Worm (Caenorhabditis elegans): Measurements from ENCODE around the gene C49H3.12.

C49H3.12 gene

ce11 chrIV:7897443-7897842, 29.7 kb downstream of the C49H3.12 start, which contains the start of gene ilys-4:
TSS of gene ilys-4 (minus strand) at chrIV:7897543.
- peak; percentile 14 for TF ChIP-seq atf-7 (tag; optimal IDR thresholded peaks at IDR 0.05)
- no peak for TF ChIP-seq bed-1 (GFP tag; IDR thresholded peaks at IDR 0.05)

- TF ChIP-seq T26A5.8 (tag; optimal IDR thresholded peaks at IDR 0.05) (no peak), lir-1 (GFP tag; conservative IDR thresholded peaks at IDR 0.05) (no peak), cebp-2 (GFP tag; IDR thresholded peaks at IDR 0.05) (no peak), F10E7.11 (tag; optimal IDR thresholded peaks at IDR 0.05) (no peak), chd-7 (tag; optimal IDR thresholded peaks at IDR 0.05) (no peak), C06A6.2 (GFP tag; conservative IDR thresholded peaks at IDR 0.05) (no peak), aptf-3 (GFP tag; IDR thresholded peaks at IDR 0.05) (no peak), F49E8.2 (tag; optimal IDR thresholded peaks at IDR 0.05; ENCODE audit: insufficient read depth) (no peak), unc-130 (GFP tag; optimal IDR thresholded peaks at IDR 0.05) (no peak), hmg-20 (GFP tag; IDR thresholded peaks at IDR 0.05) (no peak)
Observed at ce11 chrIV:7881726-7882125, 45.4 kb downstream of the C49H3.12 start, which contains the start of gene atic-1. TSS of gene atic-1 (plus strand) at chrIV:7882026.

ce11 chrIV:7881166-7881565, 46.0 kb downstream of the C49H3.12 start:
- no peak for TF ChIP-seq nfyb-1 (GFP tag; IDR thresholded peaks at IDR 0.05)
- TF ChIP-seq F57A8.1 (GFP tag; optimal IDR thresholded peaks at IDR 0.05) = no peak
- no peak for TF ChIP-seq lin-35 (GFP tag; optimal IDR thresholded peaks at IDR 0.05)
- no peak for TF ChIP-seq T07F8.4 (tag; optimal IDR thresholded peaks at IDR 0.05)
- TF ChIP-seq Y67H2A.10 (GFP tag; conservative IDR thresholded peaks at IDR 0.05) = no peak
- no peak for TF ChIP-seq B0261.1 (tag; optimal IDR thresholded peaks at IDR 0.05)

- TF ChIP-seq nfya-1 (tag; optimal IDR thresholded peaks at IDR 0.05; ENCODE audit: borderline replicate concordance, insufficient read depth) (no peak), hlh-12 (tag; optimal IDR thresholded peaks at IDR 0.05) (no peak), hlh-26 (GFP tag; conservative IDR thresholded peaks at IDR 0.05) (no peak), rec-8 (tag; optimal IDR thresholded peaks at IDR 0.05) (no peak), F22D6.2 (tag; optimal IDR thresholded peaks at IDR 0.05) (no peak), ama-1 (optimal IDR thresholded peaks at IDR 0.05) (no peak), ama-1 (GFP tag; optimal IDR thresholded peaks at IDR 0.05) (no peak), nhr-90 (tag; optimal IDR thresholded peaks at IDR 0.05) (no peak), dox-1 (GFP tag; IDR thresholded peaks at IDR 0.05) (no peak), somi-1 (GFP tag; optimal IDR thresholded peaks at IDR 0.05) (no peak), F49E8.2 (tag; optimal IDR thresholded peaks at IDR 0.05; ENCODE audit: insufficient read depth) (no peak), C06A6.2 (GFP tag; conservative IDR thresholded peaks at IDR 0.05) (no peak), ztf-26 (tag; optimal IDR thresholded peaks at IDR 0.05) (no peak)
Observed at ce11 chrIV:7879017-7879416, 48.1 kb downstream of the C49H3.12 start, which contains the start of gene srt-73. TSS of gene srt-73 (plus strand) at chrIV:7879317.

ce11 chrIV:7877781-7878180, 49.3 kb downstream of the C49H3.12 start, which contains the start of gene kin-26:
TSS of gene kin-26 (minus strand) at chrIV:7877881.
- TF ChIP-seq ceh-91 (GFP tag; IDR thresholded peaks at IDR 0.05) (no peak), lin-35 (GFP tag; optimal IDR thresholded peaks at IDR 0.05) (no peak), ztf-28 (GFP tag; IDR thresholded peaks at IDR 0.05) (no peak), ccch-3 (GFP tag; optimal IDR thresholded peaks at IDR 0.05) (no peak), unc-130 (GFP tag; optimal IDR thresholded peaks at IDR 0.05) (no peak), attf-3 (GFP tag; conservative IDR thresholded peaks at IDR 0.05) (no peak), F52B5.7 (tag; optimal IDR thresholded peaks at IDR 0.05) (no peak), hsf-1 (GFP tag; IDR thresholded peaks at IDR 0.05) (no peak), C17E4.6 (GFP tag; IDR thresholded peaks at IDR 0.05) (no peak), mcd-1 (GFP tag; IDR thresholded peaks at IDR 0.05) (no peak), attf-6 (GFP tag; IDR thresholded peaks at IDR 0.05) (no peak), cebp-1 (GFP tag; IDR thresholded peaks at IDR 0.05) (no peak), cebp-1 (tag; optimal IDR thresholded peaks at IDR 0.05) (no peak), chd-7 (tag; optimal IDR thresholded peaks at IDR 0.05) (no peak), lin-26 (GFP tag; IDR thresholded peaks at IDR 0.05) (no peak), F37B4.10 (GFP tag; IDR thresholded peaks at IDR 0.05) (no peak), let-526 (GFP tag; IDR thresholded peaks at IDR 0.05) (no peak), lir-1 (GFP tag; conservative IDR thresholded peaks at IDR 0.05) (no peak)
